Fruit fly (Drosophila melanogaster) Kc167 (cell line): ENCODE measurements around the gene CG17270.

ENCODE experiments used
- Myc ChIP-seq: fragments of >200 bp; optimal IDR thresholded peaks from 2 replicates; lab custom pipeline; 2017; ENCODE audit warnings: missing external identifiers
- Sin3A ChIP-seq: fragments of >200 bp; optimal IDR thresholded peaks from 2 replicates; lab custom pipeline; 2018; ENCODE audit warnings: missing external identifiers
- h ChIP-seq: fragments of >200 bp; optimal IDR thresholded peaks from 3 replicates; lab custom pipeline; 2018; ENCODE audit warnings: missing external identifiers
- insv ChIP-seq: fragments of >200 bp; optimal IDR thresholded peaks from 3 replicates; lab custom pipeline; 2018; ENCODE audit warnings: missing external identifiers
- psq ChIP-seq: fragments of >200 bp; optimal IDR thresholded peaks from 2 replicates; lab custom pipeline; 2017; ENCODE audit warnings: missing external identifiers
- ttk ChIP-seq: sonication (Bioruptor generic); optimal IDR thresholded peaks from 2 replicates; lab custom pipeline; 2017; ENCODE audit warnings: missing external identifiers

CG17270 gene

DNA sequence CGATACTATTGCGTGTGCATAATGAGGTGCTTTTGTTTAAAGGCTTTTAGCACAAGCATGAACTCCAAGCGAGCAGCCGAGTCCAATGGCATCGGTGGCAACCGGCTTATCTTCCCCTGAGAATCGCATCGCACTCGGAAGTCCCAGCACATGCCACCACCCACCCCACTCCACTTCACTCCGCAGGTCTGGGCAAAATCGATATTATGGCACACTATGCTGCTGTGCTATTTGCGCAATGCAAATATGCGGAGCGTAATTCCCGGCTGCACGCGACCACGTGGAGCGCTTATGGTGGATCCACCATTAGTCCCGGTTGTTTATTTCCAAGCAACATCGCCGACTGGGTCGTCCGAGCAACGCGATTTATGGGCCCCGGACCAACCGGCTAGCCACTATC is 492 bp downstream of the CG17270 start:
- TF ChIP-seq Myc (lab: Kevin White, UChicago): no peak
- no peak for TF ChIP-seq psq (lab: Kevin White, UChicago)
- no peak for TF ChIP-seq Sin3A (lab: Kevin White, UChicago)
- no peak for TF ChIP-seq insv
- TF ChIP-seq h (lab: Kevin White, UChicago): no peak
- no peak for TF ChIP-seq ttk (lab: Kevin White, UChicago)

DNA sequence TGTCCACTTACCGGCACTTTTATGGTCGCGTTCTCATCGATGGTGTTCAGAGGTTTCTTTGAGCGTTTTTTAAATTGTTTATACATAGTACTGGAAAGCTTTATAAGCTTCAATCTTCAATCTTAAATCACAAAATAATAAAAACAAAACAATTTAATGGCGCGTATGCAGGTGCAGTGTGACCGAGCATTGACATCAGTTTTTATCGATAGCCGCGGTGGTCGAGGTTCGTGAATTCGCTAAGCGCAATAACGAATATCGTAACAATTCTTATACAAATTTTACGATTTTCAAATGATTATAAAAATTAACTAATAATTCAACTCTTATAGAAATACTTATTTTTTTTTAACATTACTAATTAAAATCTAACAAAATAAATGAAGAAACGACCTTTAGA is 2.7 kb downstream of the CG17270 start, which contains the start of gene Fancd2:
Gene Fancd2, minus strand, starts transcription at position 183 of the 400 bp plus-strand sequence.
- TF ChIP-seq ttk (lab: Kevin White, UChicago) (no peak), Myc (lab: Kevin White, UChicago) (no peak), h (lab: Kevin White, UChicago) (no peak), insv (no peak), psq (lab: Kevin White, UChicago) (no peak), Sin3A (lab: Kevin White, UChicago) (no peak)

DNA sequence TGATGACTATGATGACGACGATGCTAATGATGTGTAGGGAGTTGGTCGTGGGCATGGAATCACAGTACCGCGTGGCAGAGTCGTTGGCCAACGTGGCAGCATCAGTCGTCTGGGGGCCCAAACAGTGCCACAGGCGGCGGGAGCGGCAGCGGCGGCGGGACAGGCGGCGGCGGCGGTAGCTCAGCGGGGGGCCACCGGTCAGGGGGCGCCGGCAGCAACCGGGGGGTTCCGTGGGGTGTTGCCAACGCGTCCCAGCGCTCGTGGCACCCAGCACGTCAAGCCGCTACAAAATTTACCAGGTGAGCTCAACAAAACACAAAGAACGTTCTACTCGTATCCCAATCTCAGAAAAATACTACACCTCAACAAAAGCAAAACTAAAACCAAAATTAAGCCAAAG is 16.5 kb downstream of the CG17270 start:
- TF ChIP-seq ttk (lab: Kevin White, UChicago) (no peak), insv (no peak), Sin3A (lab: Kevin White, UChicago) (no peak), Myc (lab: Kevin White, UChicago) (no peak), psq (lab: Kevin White, UChicago) (no peak), h (lab: Kevin White, UChicago) (no peak)

DNA sequence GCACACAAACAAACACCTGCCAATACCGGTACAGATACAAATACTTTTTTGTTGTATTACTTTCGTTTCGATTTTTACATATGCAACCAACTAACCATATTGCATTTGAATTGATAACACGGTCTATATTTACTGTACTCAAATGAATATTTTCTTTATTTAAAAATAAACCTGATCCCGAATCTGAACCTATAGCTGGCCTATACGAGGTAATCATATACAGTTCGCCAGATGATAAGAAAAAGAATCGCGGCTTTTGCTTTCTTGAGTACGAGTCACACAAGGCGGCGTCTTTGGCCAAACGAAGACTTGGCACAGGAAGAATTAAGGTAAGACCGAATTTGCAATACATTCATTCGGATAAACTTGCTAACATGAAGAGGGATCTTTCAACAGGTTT is 21.8 kb downstream of the CG17270 start:
- no peak for TF ChIP-seq psq (lab: Kevin White, UChicago)
- TF ChIP-seq Sin3A (lab: Kevin White, UChicago): no peak
- TF ChIP-seq h (lab: Kevin White, UChicago): no peak
- no peak for TF ChIP-seq ttk (lab: Kevin White, UChicago)
- no peak for TF ChIP-seq insv
- TF ChIP-seq Myc (lab: Kevin White, UChicago): no peak

DNA sequence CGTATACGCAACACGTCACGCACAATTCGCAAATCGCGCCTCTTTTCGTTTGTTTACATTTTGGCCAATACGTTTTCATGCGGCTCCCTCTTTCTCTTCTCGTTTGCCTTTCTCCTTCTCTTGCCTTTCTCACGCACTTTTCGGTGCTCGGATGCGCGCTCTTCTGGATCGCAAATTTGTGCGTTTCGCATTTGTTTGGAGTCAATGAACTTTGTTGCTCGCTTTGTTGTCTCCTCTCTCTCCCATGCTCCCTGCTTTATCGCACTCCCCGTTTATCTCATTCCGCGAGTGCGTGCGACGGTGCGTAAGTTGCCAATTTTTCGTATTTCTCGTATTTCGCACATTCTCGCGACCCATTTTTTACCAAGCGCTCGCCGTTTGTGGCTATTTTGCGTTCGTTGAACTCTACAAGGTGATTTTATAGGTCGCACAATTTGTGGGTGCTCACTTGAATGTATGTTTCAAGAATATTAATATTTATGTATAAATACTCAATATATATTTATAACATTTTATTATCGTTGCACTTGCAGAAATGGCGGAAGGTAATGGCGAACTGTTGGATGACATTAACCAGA is 27.4 kb downstream of the CG17270 start:
- TF ChIP-seq Sin3A (lab: Kevin White, UChicago) (no peak), h (lab: Kevin White, UChicago) (no peak), Myc (lab: Kevin White, UChicago) (no peak), insv (no peak), ttk (lab: Kevin White, UChicago) (no peak), psq (lab: Kevin White, UChicago) (no peak)

DNA sequence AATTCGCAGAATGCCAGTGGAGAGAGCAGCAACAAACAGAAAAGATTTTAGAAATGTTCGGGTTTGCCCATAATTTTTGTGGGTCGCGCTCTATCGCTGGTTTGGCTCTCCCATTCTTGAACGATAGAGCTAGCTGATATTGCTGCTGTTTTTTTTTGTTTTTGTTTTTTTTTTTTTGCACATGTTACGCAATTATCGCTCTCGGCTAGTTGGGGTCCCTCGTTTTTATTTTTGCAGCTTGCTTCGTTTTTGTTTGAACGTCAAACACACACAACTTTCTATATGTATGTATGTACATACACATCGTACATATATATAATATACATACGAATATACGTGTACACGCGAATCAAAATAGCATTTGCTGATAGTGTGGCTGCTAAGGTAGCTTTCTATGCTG is 28.3 kb downstream of the CG17270 start:
- TF ChIP-seq insv: no peak
- TF ChIP-seq Myc (lab: Kevin White, UChicago): no peak
- no peak for TF ChIP-seq ttk (lab: Kevin White, UChicago)
- no peak for TF ChIP-seq h (lab: Kevin White, UChicago)
- no peak for TF ChIP-seq Sin3A (lab: Kevin White, UChicago)

DNA sequence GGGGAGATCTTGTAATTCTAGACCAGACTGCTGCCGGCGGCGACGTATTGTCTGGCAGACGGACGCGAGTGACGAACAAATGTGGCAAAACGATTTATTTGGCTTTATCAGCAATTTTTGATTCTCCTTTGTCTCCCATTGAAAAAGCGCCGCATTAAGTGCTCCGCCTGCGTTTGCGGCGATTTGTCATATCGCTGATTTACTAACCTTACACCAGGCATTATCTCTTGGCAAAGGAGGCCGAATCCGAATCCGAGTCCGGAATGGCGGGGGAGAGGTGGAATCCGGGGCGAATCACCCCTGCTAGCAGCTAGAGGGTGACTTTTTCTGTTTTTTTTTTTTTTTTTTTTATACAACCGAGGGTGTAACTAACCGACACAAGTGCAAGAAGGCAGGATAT is 30.2 kb downstream of the CG17270 start:
- TF ChIP-seq Myc (lab: Kevin White, UChicago): no peak
- TF ChIP-seq psq (lab: Kevin White, UChicago): no peak
- TF ChIP-seq h (lab: Kevin White, UChicago): no peak
- TF ChIP-seq Sin3A (lab: Kevin White, UChicago): no peak
- TF ChIP-seq insv: no peak
- TF ChIP-seq ttk (lab: Kevin White, UChicago): no peak

DNA sequence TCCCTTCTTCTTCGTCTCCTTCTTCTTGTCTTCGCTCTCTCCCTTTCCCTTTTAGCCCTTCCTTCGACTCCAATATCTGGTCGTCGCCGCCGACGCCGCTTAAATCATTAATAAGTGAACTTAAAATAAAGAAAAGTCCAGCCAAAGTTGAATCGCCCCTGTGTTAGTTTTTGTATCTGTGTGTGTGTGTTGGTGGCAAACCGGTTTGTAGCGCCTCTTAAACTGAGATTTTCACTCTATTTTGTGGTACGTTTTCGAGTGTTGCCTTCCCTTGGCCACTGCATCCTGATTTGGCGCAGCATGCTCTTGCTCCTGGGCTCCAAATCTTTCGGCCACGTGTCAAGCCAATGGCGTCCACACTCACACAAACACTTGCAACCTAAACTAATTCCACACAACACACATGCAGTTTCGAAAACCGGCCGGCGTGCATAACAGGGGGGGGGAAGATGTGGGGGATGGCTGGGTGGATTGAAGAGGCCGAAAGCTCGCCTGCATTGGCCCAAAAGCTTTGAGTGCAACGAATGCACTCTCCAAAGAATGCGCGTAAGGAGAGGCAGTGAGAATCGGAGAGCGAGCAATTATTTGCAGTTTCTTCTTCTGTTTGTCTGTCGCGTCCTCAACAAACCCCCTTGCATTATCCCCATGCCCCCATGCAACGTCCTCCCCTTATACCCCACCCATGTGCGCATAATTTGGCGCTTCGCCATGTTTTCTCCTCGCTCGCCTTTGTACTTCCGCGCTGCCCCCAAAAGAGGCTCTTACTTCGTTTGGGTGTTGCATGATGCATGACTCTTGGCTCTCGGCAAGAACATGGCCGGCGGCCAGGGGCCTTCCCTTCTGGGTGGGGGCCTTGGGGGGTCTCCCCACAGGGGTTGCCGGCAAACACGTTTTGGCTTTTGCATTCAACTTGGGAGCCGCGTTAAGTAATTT is 34.0 kb downstream of the CG17270 start:
- TF ChIP-seq Myc (lab: Kevin White, UChicago) (no peak), Sin3A (lab: Kevin White, UChicago) (no peak), h (lab: Kevin White, UChicago) (no peak), psq (lab: Kevin White, UChicago) (no peak), insv (no peak)

DNA sequence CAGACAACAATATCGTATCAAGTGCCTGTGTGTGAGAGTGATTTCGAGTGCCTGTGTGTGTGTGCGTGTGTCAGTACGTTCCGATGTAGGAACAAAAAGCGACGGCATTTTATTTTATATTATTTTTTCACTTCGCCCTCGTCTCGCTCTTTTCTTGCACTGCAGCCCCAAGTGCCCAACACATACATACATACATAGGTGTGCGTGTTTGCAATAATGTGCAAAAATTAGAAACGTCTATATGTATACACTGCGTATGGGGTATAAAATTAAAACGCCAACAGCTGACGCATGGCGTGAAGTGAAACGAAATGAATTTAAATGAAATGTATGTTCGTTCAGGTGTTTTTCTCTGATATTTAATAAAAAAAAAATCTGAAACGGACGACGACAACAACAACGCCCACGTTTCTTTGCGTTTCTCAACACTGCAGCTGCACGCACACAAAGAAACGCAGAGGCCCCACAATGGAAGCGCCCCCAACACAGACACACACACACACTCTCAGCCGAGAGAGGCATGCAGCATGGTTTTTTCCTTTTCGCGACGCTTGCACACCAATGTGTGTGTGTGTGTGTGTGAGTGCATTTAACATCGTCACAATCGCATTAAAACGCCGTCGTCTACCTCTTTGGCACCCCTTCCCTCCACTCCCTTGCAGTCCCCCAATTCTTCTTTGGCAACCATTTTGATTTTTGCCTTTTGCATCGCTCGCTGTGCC is 34.9 kb downstream of the CG17270 start:
- TF ChIP-seq ttk (lab: Kevin White, UChicago) (no peak), Sin3A (lab: Kevin White, UChicago) (no peak), insv (no peak), h (lab: Kevin White, UChicago) (no peak)

DNA sequence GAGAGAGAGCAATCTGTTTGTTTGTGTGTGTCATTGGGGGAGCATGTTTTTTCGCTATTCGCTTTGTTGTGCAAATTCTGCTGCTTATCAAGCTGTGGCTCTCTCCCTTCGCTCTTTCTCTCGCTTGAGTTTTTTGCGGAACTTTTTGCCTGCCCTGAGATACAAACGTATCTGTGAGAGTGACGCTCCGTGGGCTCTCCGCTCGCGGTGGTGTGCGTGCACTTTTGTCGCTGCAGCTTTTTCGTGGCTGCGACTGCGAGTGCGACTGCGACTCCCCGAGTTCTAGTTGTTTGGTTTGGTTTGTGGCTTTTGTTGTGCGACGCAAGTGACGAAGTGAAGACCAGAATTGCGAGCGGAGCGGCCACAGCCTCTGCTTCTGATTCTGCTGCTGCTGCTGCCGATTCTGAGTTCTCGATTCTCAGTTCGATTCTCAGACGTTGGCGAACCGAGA is 36.0 kb downstream of the CG17270 start:
- TF ChIP-seq psq (lab: Kevin White, UChicago): no peak
- peak; percentile 72 for TF ChIP-seq insv
- no peak for TF ChIP-seq h (lab: Kevin White, UChicago)

DNA sequence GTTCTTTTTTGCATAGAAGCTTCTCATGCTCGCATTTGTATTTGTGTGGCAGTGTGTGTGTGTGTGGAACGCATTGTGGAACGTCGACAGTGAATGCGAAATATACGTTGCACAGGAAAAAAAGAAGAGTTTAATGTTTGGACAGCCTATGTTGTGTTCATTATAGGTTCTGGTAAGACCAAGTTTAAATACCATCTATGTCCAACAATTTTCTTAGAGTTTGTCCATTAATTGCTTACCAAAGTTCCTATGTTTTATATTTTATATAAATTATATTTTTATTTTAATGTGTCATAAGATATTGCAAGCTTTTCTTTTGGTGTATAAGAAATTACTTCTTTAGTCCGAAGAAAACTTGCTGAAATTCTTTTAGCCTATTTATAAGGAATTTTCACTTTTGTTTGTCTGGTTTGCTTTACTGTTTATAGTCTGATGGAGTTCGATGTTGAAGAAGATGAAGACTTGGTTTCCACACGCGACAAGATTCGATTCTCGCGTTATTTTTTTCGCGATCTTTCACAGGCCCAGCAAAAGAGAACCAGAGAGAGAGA is 36.5 kb downstream of the CG17270 start:
- TF ChIP-seq Myc (lab: Kevin White, UChicago) (no peak), ttk (lab: Kevin White, UChicago) (no peak), Sin3A (lab: Kevin White, UChicago) (no peak), insv (no peak), h (lab: Kevin White, UChicago) (no peak), psq (lab: Kevin White, UChicago) (no peak)
